Fruit fly (Drosophila melanogaster): ENCODE data around the gene CG15386.
A peak's percentile ranks its signal among the peaks of the same experiment; 100 is the strongest.

CG15386 gene

DNA sequence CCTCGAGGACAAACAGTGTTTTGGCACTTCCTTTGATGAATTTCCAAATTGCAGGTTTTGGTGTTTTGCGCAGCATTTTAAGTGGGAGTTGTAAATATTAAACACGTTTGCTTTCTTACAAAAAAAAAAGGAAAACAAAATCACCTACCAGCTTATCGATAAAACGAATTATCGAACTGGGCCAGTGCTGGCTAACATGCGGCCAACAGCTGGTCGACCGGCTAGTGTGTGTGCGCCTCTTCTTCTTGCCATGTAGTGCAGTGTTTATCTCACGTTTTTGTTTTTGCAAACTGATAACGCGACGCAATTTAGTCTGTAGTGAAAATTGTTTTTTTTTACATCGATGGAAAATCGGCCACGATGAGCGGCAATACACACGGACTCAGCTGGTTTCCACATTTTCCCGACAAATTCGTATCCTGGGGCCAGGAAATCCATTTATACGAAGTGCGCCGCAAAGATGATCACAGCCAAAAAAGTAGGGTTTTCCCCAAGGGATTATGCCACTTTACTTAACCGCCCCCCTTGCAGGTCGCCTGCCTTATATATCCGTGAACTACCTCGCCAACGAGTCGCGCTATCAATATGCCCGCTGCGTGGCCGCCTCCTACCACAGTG, at the start of gene CG15386, which contains the start of the genes CG42371 and mio (continued):
- no peak for TF ChIP-seq sc (optimal IDR thresholded peaks at IDR 0.05)
- no peak for TF ChIP-seq sc (GFP tag; optimal IDR thresholded peaks at IDR 0.05)
- TF ChIP-seq lola (GFP tag; optimal IDR thresholded peaks at IDR 0.05): no peak
- no peak for TF ChIP-seq gsb (GFP tag; IDR thresholded peaks at IDR 0.05)
- TF ChIP-seq vvl (GFP tag; IDR thresholded peaks at IDR 0.05): no peak
- no peak for TF ChIP-seq CG12104 (GFP tag; optimal IDR thresholded peaks at IDR 0.05)
- no peak for TF ChIP-seq CG12071 (GFP tag; optimal IDR thresholded peaks at IDR 0.05)
- TF ChIP-seq CG12155 (GFP tag; optimal IDR thresholded peaks at IDR 0.05): peak; percentile 10
- TF ChIP-seq CG12299 (tag; optimal IDR thresholded peaks at IDR 0.05): no peak
- no peak for TF ChIP-seq sens-2 (GFP tag; IDR thresholded peaks at IDR 0.05)
- no peak for TF ChIP-seq HHEX (GFP tag; optimal IDR thresholded peaks at IDR 0.05)
- no peak for TF ChIP-seq ab (GFP tag; optimal IDR thresholded peaks at IDR 0.05)
- TF ChIP-seq Dad (GFP tag; optimal IDR thresholded peaks at IDR 0.05): no peak
- TF ChIP-seq gcm (GFP tag; optimal IDR thresholded peaks at IDR 0.05): no peak
- TF ChIP-seq lbe (GFP tag; optimal IDR thresholded peaks at IDR 0.05): peak; percentile 22
- no peak for TF ChIP-seq repo (GFP tag; optimal IDR thresholded peaks at IDR 0.05)
- no peak for TF ChIP-seq zf30C (GFP tag; optimal IDR thresholded peaks at IDR 0.05)
- no peak for TF ChIP-seq CG5245 (GFP tag; optimal IDR thresholded peaks at IDR 0.05)
- TF ChIP-seq sim (GFP tag; IDR thresholded peaks at IDR 0.05): no peak
- TF ChIP-seq kni (GFP tag; optimal IDR thresholded peaks at IDR 0.05): no peak
- no peak for TF ChIP-seq hb (GFP tag; IDR thresholded peaks at IDR 0.05; ENCODE audit: partially characterized antibody)
- TF ChIP-seq CHES-1-like (GFP tag; optimal IDR thresholded peaks at IDR 0.05): peak; percentile 59
- no peak for TF ChIP-seq CG18764 (GFP tag; optimal IDR thresholded peaks at IDR 0.05)
- no peak for TF ChIP-seq Ets65A (GFP tag)
- no peak for TF ChIP-seq CG3726 (GFP tag; IDR thresholded peaks at IDR 0.05)
- no peak for TF ChIP-seq lab (GFP tag; optimal IDR thresholded peaks at IDR 0.05)
- no peak for TF ChIP-seq CG6272 (GFP tag; IDR thresholded peaks at IDR 0.05)
- TF ChIP-seq Deaf1 (tag; optimal IDR thresholded peaks at IDR 0.05): no peak
- peak; percentile 24 for TF ChIP-seq Dp (GFP tag; optimal IDR thresholded peaks at IDR 0.05)
- TF ChIP-seq Nf-YB (GFP tag; optimal IDR thresholded peaks at IDR 0.05): no peak
- TF ChIP-seq chn (GFP tag; optimal IDR thresholded peaks at IDR 0.05): no peak
- no peak for TF ChIP-seq mld (GFP tag; IDR thresholded peaks at IDR 0.05; ENCODE audit: partially characterized antibody)
- no peak for TF ChIP-seq Spps (tag; optimal IDR thresholded peaks at IDR 0.05)
- no peak for TF ChIP-seq CG13775 (GFP tag; optimal IDR thresholded peaks at IDR 0.05)
- no peak for TF ChIP-seq Xbp1 (GFP tag; optimal IDR thresholded peaks at IDR 0.05)
- no peak for TF ChIP-seq cato (GFP tag; optimal IDR thresholded peaks at IDR 0.05; ENCODE audit: borderline replicate concordance)
- no peak for TF ChIP-seq Side (GFP tag; optimal IDR thresholded peaks at IDR 0.05)
- peak; percentile 61; the same call in 2 of the 4 replicates for TF ChIP-seq Dll (GFP tag; IDR thresholded peaks at IDR 0.05; ENCODE audit: partially characterized antibody)
- no peak for TF ChIP-seq Hsf (GFP tag; optimal IDR thresholded peaks at IDR 0.05)
- TF ChIP-seq CG10209 (GFP tag; optimal IDR thresholded peaks at IDR 0.05): no peak
- peak; percentile 12 for TF ChIP-seq CG17829 (tag; optimal IDR thresholded peaks at IDR 0.05)
- TF ChIP-seq CG10979 (tag; optimal IDR thresholded peaks at IDR 0.05): no peak
- TF ChIP-seq CG7556 (GFP tag; optimal IDR thresholded peaks at IDR 0.05): no peak
- TF ChIP-seq slou (GFP tag; optimal IDR thresholded peaks at IDR 0.05): no peak
- no peak for TF ChIP-seq CG10321 (GFP tag; IDR thresholded peaks at IDR 0.05)
- TF ChIP-seq ATbp (GFP tag; optimal IDR thresholded peaks at IDR 0.05): no peak
- no peak for TF ChIP-seq sisA (GFP tag; IDR thresholded peaks at IDR 0.05)
- no peak for TF ChIP-seq jigr1 (GFP tag; IDR thresholded peaks at IDR 0.05)
- TF ChIP-seq CkIIα-i1 (GFP tag; IDR thresholded peaks at IDR 0.05): no peak
- TF ChIP-seq CG10431 (GFP tag; optimal IDR thresholded peaks at IDR 0.05): peak; percentile 100
- no peak for TF ChIP-seq CG17912 (GFP tag; optimal IDR thresholded peaks at IDR 0.05)

All from whole organism, embryonic.